Worm (Caenorhabditis elegans): ENCODE measurements around the gene R08C7.5.

R08C7.5 gene

DNA sequence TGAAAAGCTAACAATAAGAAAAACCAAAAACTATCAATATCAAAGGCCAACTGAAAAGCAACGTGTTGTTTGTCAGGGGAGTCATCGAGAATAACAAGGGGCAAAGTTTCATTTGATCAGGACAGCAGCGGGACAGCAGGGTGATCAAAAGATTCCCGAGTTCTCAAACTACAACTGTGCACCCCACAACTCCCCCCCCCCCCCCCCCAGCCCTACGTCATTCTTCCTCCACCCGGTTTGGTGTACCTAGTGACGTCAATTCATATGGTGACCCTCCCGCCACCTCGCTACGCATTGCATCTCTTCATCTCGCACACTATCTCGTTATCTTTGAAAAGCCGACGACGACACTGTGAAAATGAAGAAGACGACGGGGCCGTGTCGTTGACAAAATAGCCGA lies 43.7 kb downstream of the R08C7.5 start:
- TF ChIP-seq ztf-23 (GFP tag; IDR thresholded peaks at IDR 0.05) (no peak), ztf-29 (GFP tag; IDR thresholded peaks at IDR 0.05) (no peak)

DNA sequence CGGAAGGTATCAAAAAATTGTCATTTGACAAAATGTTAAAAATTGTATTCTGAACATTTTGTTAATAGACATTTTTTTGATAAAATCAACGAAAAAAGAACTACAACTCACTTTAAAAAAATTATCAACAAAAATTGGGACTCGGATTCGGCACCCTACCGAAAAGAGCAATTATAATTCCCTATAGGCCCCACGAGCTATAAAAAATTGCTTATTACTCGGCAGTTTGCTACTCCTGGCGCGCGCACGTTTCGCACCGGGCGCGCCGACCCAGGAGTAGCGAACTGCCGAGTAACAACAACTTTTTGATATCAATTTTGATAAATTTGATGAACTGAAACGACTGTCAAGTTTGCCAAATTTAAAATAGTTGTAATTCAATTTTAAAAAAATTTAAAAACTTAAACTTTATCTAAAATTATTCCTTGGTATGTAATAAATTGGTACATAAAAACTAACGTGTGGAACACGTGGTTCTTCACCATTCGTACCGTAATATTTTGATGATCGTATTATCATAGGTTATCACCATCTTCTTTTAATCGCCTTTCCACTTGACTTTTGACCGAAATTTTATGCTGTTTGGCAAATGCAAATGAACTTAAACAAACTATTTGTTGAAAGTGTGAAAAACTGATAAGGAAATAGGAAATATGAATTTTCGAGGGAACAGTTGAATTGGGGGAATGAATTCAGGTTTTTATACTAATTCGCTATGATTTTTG lies 45.5 kb downstream of the R08C7.5 start:
- TF ChIP-seq med-1 (GFP tag; optimal IDR thresholded peaks at IDR 0.05; ENCODE audit: insufficient read depth) (no peak), tab-1 (GFP tag; IDR thresholded peaks at IDR 0.05) (no peak), klf-2 (GFP tag; conservative IDR thresholded peaks at IDR 0.05) (no peak)

DNA sequence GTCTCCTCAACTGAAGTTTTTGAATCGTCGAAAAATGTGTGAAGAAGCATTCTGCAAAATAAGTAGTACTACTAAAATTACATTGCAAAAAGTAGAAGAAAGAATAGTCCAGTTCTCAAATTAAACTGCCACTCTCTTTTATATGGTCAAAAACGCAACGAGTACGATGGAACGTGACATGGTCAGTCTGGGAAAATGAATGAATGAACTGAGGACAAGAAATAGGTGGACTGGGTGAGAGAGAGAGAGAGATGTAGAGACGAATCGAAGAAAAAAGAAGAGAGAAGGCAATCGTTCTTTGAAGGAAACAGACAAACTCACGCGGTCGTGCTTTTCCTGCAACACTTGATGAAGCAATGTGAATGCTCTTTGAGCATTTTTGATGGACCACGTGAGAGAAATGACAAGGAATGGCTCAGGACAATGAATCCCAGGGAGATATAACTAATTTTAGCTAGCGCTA lies 47.0 kb downstream of the R08C7.5 start, which contains the start of gene M01H9.3:
Gene M01H9.3, minus strand, starts transcription at position 51 of the 463 bp plus-strand sequence.
- no peak for TF ChIP-seq klf-2 (GFP tag; conservative IDR thresholded peaks at IDR 0.05)
- TF ChIP-seq T22C8.4 (GFP tag; IDR thresholded peaks at IDR 0.05) = no peak
- no peak for TF ChIP-seq ztf-23 (GFP tag; IDR thresholded peaks at IDR 0.05)
- TF ChIP-seq flt-1 (GFP tag; IDR thresholded peaks at IDR 0.05) = no peak
- no peak for TF ChIP-seq cog-1 (tag; optimal IDR thresholded peaks at IDR 0.05)
- TF ChIP-seq tab-1 (GFP tag; IDR thresholded peaks at IDR 0.05) = no peak
- no peak for TF ChIP-seq ref-1 (GFP tag; conservative IDR thresholded peaks at IDR 0.05)
- no peak for TF ChIP-seq med-1 (GFP tag; optimal IDR thresholded peaks at IDR 0.05; ENCODE audit: insufficient read depth)
- no peak for TF ChIP-seq ztf-29 (GFP tag; IDR thresholded peaks at IDR 0.05)

DNA sequence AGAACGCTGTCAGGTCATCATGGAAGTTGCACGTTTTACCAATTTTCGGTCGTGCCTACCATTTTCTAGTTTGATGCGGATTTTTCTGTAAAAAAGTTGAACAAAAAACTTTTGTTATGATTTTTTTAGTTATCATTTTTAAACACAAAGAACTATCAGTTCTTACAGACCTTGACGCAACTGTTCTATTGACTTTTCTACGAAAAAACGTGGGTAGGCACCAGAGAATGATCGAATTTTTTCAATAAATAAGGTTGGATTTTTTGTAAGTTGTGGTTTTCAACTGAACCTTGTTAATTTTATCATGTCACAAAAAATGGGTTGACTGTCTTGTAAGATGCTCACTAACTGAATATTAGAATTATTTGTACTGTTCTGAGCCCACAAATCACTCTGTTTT lies 48.6 kb downstream of the R08C7.5 start:
- TF ChIP-seq cog-1 (tag; optimal IDR thresholded peaks at IDR 0.05) = no peak
- no peak for TF ChIP-seq flt-1 (GFP tag; IDR thresholded peaks at IDR 0.05)
- TF ChIP-seq ztf-29 (GFP tag; IDR thresholded peaks at IDR 0.05) = no peak
- no peak for TF ChIP-seq tab-1 (GFP tag; IDR thresholded peaks at IDR 0.05)
- no peak for TF ChIP-seq klf-2 (GFP tag; conservative IDR thresholded peaks at IDR 0.05)

DNA sequence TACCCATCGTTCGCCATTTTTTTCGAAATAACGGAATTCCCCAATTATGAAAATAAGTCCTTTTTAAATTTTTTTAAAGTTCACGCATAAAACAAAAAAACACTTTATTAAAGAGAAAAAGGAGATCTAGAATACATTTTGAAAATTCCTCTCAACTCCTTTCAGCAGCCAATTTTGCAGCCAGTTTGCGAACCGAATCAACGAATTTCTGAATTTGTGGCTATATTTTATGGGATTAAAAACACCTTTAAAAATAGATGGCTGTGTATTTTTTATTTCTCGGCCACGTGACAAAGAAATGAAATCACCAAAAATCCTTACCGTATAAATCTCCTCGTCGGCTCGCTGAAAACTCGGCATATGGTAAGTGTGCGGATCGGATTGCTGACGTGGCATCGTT lies 50.0 kb downstream of the R08C7.5 start, which contains the start of gene M01H9.10:
Gene M01H9.10, minus strand, starts transcription at position 101 of the 400 bp plus-strand sequence.
- TF ChIP-seq ref-1 (GFP tag; conservative IDR thresholded peaks at IDR 0.05) = no peak
- no peak for TF ChIP-seq flt-1 (GFP tag; IDR thresholded peaks at IDR 0.05)
- TF ChIP-seq cog-1 (tag; optimal IDR thresholded peaks at IDR 0.05) = no peak
- no peak for TF ChIP-seq klf-2 (GFP tag; conservative IDR thresholded peaks at IDR 0.05)
- no peak for TF ChIP-seq ztf-23 (GFP tag; IDR thresholded peaks at IDR 0.05)
- TF ChIP-seq tab-1 (GFP tag; IDR thresholded peaks at IDR 0.05) = no peak
- TF ChIP-seq ztf-29 (GFP tag; IDR thresholded peaks at IDR 0.05) = no peak
- TF ChIP-seq T22C8.4 (GFP tag; IDR thresholded peaks at IDR 0.05) = no peak
- TF ChIP-seq med-1 (GFP tag; optimal IDR thresholded peaks at IDR 0.05; ENCODE audit: insufficient read depth) = no peak

DNA sequence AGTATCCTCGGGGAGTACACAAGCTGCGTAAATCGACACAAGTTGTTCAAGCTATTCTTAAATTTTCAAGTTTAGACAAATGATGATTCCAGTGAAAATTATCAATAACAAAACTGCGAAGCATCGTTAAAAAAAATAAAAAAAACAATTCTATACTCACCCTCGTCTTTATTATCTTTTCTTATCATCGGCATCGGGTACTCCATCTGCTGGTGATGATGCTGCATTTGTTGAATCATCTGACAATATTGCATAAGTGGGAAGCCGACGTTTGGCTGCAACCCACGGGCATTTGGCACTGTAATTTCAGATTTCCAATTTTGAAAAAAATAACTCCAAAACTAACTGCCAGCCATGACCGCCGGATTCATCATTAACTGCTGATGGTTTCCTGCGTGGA lies 51.3 kb downstream of the R08C7.5 start:
- TF ChIP-seq ref-1 (GFP tag; conservative IDR thresholded peaks at IDR 0.05) = no peak
- no peak for TF ChIP-seq flt-1 (GFP tag; IDR thresholded peaks at IDR 0.05)
- no peak for TF ChIP-seq ztf-23 (GFP tag; IDR thresholded peaks at IDR 0.05)
- no peak for TF ChIP-seq klf-2 (GFP tag; conservative IDR thresholded peaks at IDR 0.05)
